Fruit fly (Drosophila melanogaster) whole organism, wandering third instar larva: ENCODE results near the gene CG13607.

Experiments used
- CG32264 ChIP-seq: fragments of 200-800 bp; sonication (Bioruptor generic); optimal IDR thresholded peaks from 2 replicates; lab custom pipeline; 2016; ENCODE audit warnings: missing biosample characterization, missing genetic modification characterization
- OdsH ChIP-seq: fragments of 200-800 bp; sonication (Bioruptor generic); optimal IDR thresholded peaks from 2 replicates; lab custom pipeline; 2016; ENCODE audit warnings: missing biosample characterization, mild to moderate bottlenecking, missing genetic modification characterization
- br ChIP-seq: fragments of 200-800 bp; sonication (Bioruptor generic); optimal IDR thresholded peaks from 2 replicates; lab custom pipeline; 2016; ENCODE audit warnings: missing biosample characterization, missing genetic modification characterization
- h ChIP-seq: fragments of 200-800 bp; sonication (Bioruptor generic); optimal IDR thresholded peaks from 3 replicates; lab custom pipeline; 2016; ENCODE audit warnings: missing biosample characterization, mild to moderate bottlenecking, missing genetic modification characterization
- lola ChIP-seq: fragments of >200 bp; optimal IDR thresholded peaks from 2 replicates; lab custom pipeline; 2017; ENCODE audit warnings: missing biosample characterization, missing genetic modification characterization

dm6 chr3R:24091653-24092052, 24.5 kb downstream of the CG13607 start:
- TF ChIP-seq OdsH (GFP tag; lab: Kevin White, UChicago): no peak
- TF ChIP-seq br: no peak
- no peak for TF ChIP-seq lola (GFP tag; lab: Kevin White, UChicago)
- TF ChIP-seq h (GFP tag; lab: Kevin White, UChicago): no peak
- no peak for TF ChIP-seq CG32264 (GFP tag; lab: Kevin White, UChicago)
